Fruit fly (Drosophila melanogaster) whole organism, embryonic: Measurements from ENCODE around the gene Ir31a.

Experiments
- ATbp ChIP-seq: fragments of 200-800 bp; sonication (Bioruptor generic); optimal IDR thresholded peaks from 2 replicates; lab custom pipeline; 2017; ENCODE audit warnings: missing biosample characterization, mild to moderate bottlenecking, missing genetic modification characterization, missing genetic modification reagents
- Awh ChIP-seq: fragments of 200-800 bp; sonication (Bioruptor generic); IDR thresholded peaks from 2 replicates; pipeline ENCODE4, ENCODE4 v1.3.6; 2022; ENCODE audit warnings: missing biosample characterization, missing genetic modification characterization
- Blimp-1 ChIP-seq: fragments of 200-800 bp; sonication (Bioruptor generic); optimal IDR thresholded peaks from 3 replicates; lab custom pipeline; 2018; ENCODE audit warnings: missing biosample characterization, missing genetic modification characterization, mild to moderate bottlenecking, moderate library complexity, missing genetic modification reagents
- C15 ChIP-seq: fragments of 200-800 bp; sonication (Bioruptor generic); IDR thresholded peaks from 3 replicates; pipeline ENCODE4 v1.3.6; 2022; ENCODE audit warnings: missing biosample characterization, missing genetic modification characterization
- CG11504 ChIP-seq: fragments of 200-800 bp; sonication (Bioruptor generic); optimal IDR thresholded peaks from 3 replicates; lab custom pipeline; 2019; ENCODE audit warnings: missing biosample characterization, mild to moderate bottlenecking, missing genetic modification characterization, moderate library complexity
- CG12942 ChIP-seq: fragments of 200-800 bp; sonication (Bioruptor generic); optimal IDR thresholded peaks from 3 replicates; lab custom pipeline; 2016; ENCODE audit warnings: missing biosample characterization, missing genetic modification characterization
- CG14667 ChIP-seq: fragments of 200-800 bp; sonication (Bioruptor generic); IDR thresholded peaks from 2 replicates; pipeline ENCODE4 v1.3.6; 2022; ENCODE audit warnings: missing biosample characterization, missing genetic modification characterization
- CG1529 ChIP-seq: fragments of 200-800 bp; sonication (Bioruptor generic); optimal IDR thresholded peaks from 3 replicates; lab custom pipeline; 2018; ENCODE audit warnings: missing biosample characterization, missing genetic modification characterization
- CG1603 ChIP-seq: fragments of 200-800 bp; sonication (Bioruptor generic); optimal IDR thresholded peaks from 2 replicates; lab custom pipeline; 2019; ENCODE audit warnings: missing biosample characterization, mild to moderate bottlenecking, missing genetic modification characterization, moderate library complexity
- CG16815 ChIP-seq: fragments of 200-800 bp; sonication (Bioruptor generic); optimal IDR thresholded peaks from 3 replicates; lab custom pipeline; 2017; ENCODE audit warnings: missing biosample characterization, mild to moderate bottlenecking, missing genetic modification characterization
- CG17361 ChIP-seq: fragments of 200-800 bp; sonication (Bioruptor generic); IDR thresholded peaks from 3 replicates; pipeline ENCODE4 v1.3.6; 2022; ENCODE audit warnings: missing biosample characterization, missing genetic modification characterization
- CG18599 ChIP-seq: fragments of 200-800 bp; sonication (Bioruptor generic); optimal IDR thresholded peaks from 3 replicates; lab custom pipeline; 2017; ENCODE audit warnings: missing biosample characterization, missing genetic modification characterization, mild to moderate bottlenecking, moderate library complexity, missing genetic modification reagents
- CG2712 ChIP-seq: fragments of 200-800 bp; optimal IDR thresholded peaks from 3 replicates; lab custom pipeline; 2019; ENCODE audit warnings: missing biosample characterization, mild to moderate bottlenecking, missing genetic modification characterization, moderate library complexity
- CG3163 ChIP-seq: fragments of 200-800 bp; sonication (Bioruptor generic); optimal IDR thresholded peaks from 3 replicates; lab custom pipeline; 2016; ENCODE audit warnings: missing biosample characterization, missing genetic modification characterization
- CG32532 ChIP-seq: fragments of 200-800 bp; sonication (Bioruptor generic); IDR thresholded peaks from 2 replicates; pipeline ENCODE4 v1.3.6; 2022; ENCODE audit warnings: missing biosample characterization, missing genetic modification characterization
- CG3847 ChIP-seq: fragments of 200-800 bp; sonication (Bioruptor generic); IDR thresholded peaks from 2 replicates; pipeline ENCODE4 v1.3.6; 2022; ENCODE audit warnings: missing biosample characterization, missing genetic modification characterization
- CG4424 ChIP-seq: fragments of 200-800 bp; sonication (Bioruptor generic); optimal IDR thresholded peaks from 3 replicates; lab custom pipeline; 2016; ENCODE audit warnings: missing biosample characterization, missing genetic modification characterization
- CG5245 ChIP-seq: fragments of 200-800 bp; sonication (Bioruptor generic); optimal IDR thresholded peaks from 3 replicates; lab custom pipeline; 2016; ENCODE audit warnings: missing biosample characterization, missing genetic modification characterization
- CG7963 ChIP-seq: fragments of 200-800 bp; sonication (Bioruptor generic); IDR thresholded peaks from 3 replicates; pipeline ENCODE4 v1.3.6; 2022; ENCODE audit warnings: missing biosample characterization, missing genetic modification characterization; ENCODE audit not compliant: partially characterized antibody
- CG8765 ChIP-seq: fragments of 200-800 bp; sonication (Bioruptor generic); IDR thresholded peaks from 2 replicates; pipeline ENCODE4 v1.3.6; 2022; ENCODE audit warnings: missing biosample characterization, missing genetic modification characterization
- CG9797 ChIP-seq: fragments of 200-800 bp; sonication (Bioruptor generic); optimal IDR thresholded peaks from 3 replicates; lab custom pipeline; 2018; ENCODE audit warnings: missing biosample characterization, mild to moderate bottlenecking, missing genetic modification characterization
- Dad ChIP-seq: fragments of 200-800 bp; sonication (Bioruptor generic); optimal IDR thresholded peaks from 3 replicates; lab custom pipeline; 2016; ENCODE audit warnings: missing biosample characterization, missing genetic modification characterization
- Dfd ChIP-seq, 2 experiments: fragments of >200 bp; optimal IDR thresholded peaks; 2 replicates each; lab custom pipeline; 2017; ENCODE audit warnings: missing biosample characterization in 2 of 2, missing genetic modification characterization in 2 of 2
- HHEX ChIP-seq: fragments of 200-800 bp; sonication (Bioruptor generic); optimal IDR thresholded peaks from 3 replicates; lab custom pipeline; 2017; ENCODE audit warnings: missing biosample characterization, mild to moderate bottlenecking, missing genetic modification characterization, missing genetic modification reagents
- Hmr ChIP-seq: fragments of 200-800 bp; sonication (Bioruptor generic); optimal IDR thresholded peaks from 3 replicates; lab custom pipeline; 2017; ENCODE audit warnings: mild to moderate bottlenecking, missing biosample characterization, missing genetic modification reagents, missing genetic modification characterization
- Hmx ChIP-seq: fragments of 200-800 bp; sonication (Bioruptor generic); optimal IDR thresholded peaks from 2 replicates; lab custom pipeline; 2016; ENCODE audit warnings: missing biosample characterization, missing genetic modification characterization
- MESR4 ChIP-seq: fragments of 200-800 bp; sonication (Bioruptor generic); optimal IDR thresholded peaks from 2 replicates; lab custom pipeline; 2018; ENCODE audit warnings: missing biosample characterization, mild to moderate bottlenecking, missing genetic modification characterization, moderate library complexity
- Neu2 ChIP-seq: fragments of 200-800 bp; sonication (Bioruptor generic); optimal IDR thresholded peaks from 3 replicates; lab custom pipeline; 2016; ENCODE audit warnings: missing biosample characterization, missing genetic modification characterization, borderline replicate concordance
- Nf-YC ChIP-seq: fragments of 200-800 bp; optimal IDR thresholded peaks from 3 replicates; lab custom pipeline; 2019; ENCODE audit warnings: missing biosample characterization, mild to moderate bottlenecking, missing genetic modification characterization, moderate library complexity
- Rfx ChIP-seq: fragments of 200-800 bp; sonication (Bioruptor generic); IDR thresholded peaks from 2 replicates; pipeline ENCODE4 v1.3.6; 2022; ENCODE audit warnings: missing biosample characterization, missing genetic modification characterization
- Spps ChIP-seq: fragments of 200-800 bp; sonication (Bioruptor generic); optimal IDR thresholded peaks from 2 replicates; lab custom pipeline; 2018; ENCODE audit warnings: missing biosample characterization, mild to moderate bottlenecking, missing genetic modification characterization
- Sry-β ChIP-seq: fragments of 200-800 bp; sonication (Bioruptor generic); optimal IDR thresholded peaks from 2 replicates; lab custom pipeline; 2018; ENCODE audit warnings: missing biosample characterization, mild to moderate bottlenecking, missing genetic modification characterization, moderate library complexity
- Ssrp ChIP-seq: fragments of 200-800 bp; sonication (Bioruptor generic); optimal IDR thresholded peaks from 2 replicates; lab custom pipeline; 2018; ENCODE audit warnings: missing biosample characterization, mild to moderate bottlenecking, missing genetic modification characterization, moderate library complexity
- Taf1 ChIP-seq: fragments of 200-800 bp; sonication (Bioruptor generic); IDR thresholded peaks from 2 replicates; pipeline ENCODE4 v1.3.6; 2022; ENCODE audit warnings: missing biosample characterization, missing genetic modification characterization
- bigmax ChIP-seq: fragments of 200-800 bp; sonication (Bioruptor generic); optimal IDR thresholded peaks from 2 replicates; lab custom pipeline; 2018; ENCODE audit warnings: missing biosample characterization, mild to moderate bottlenecking, missing genetic modification characterization
- caup ChIP-seq: fragments of 200-800 bp; sonication (Bioruptor generic); optimal IDR thresholded peaks from 3 replicates; lab custom pipeline; 2017; ENCODE audit warnings: missing biosample characterization, mild to moderate bottlenecking, missing genetic modification characterization, moderate library complexity; ENCODE audit not compliant: severe bottlenecking
- cwo ChIP-seq: fragments of 200-800 bp; sonication (Bioruptor generic); optimal IDR thresholded peaks from 3 replicates; lab custom pipeline; 2017; ENCODE audit warnings: missing biosample characterization, missing genetic modification characterization, mild to moderate bottlenecking, moderate library complexity, missing genetic modification reagents
- fd96Cb ChIP-seq: fragments of 200-800 bp; sonication (Bioruptor generic); optimal IDR thresholded peaks from 2 replicates; lab custom pipeline; 2018; ENCODE audit warnings: missing biosample characterization, mild to moderate bottlenecking, missing genetic modification characterization, moderate library complexity
- gsb-n ChIP-seq: fragments of 200-800 bp; sonication (Bioruptor generic); optimal IDR thresholded peaks from 3 replicates; lab custom pipeline; 2018; ENCODE audit warnings: missing biosample characterization, mild to moderate bottlenecking, missing genetic modification characterization
- jumu ChIP-seq: fragments of 200-800 bp; sonication (Bioruptor generic); optimal IDR thresholded peaks from 3 replicates; lab custom pipeline; 2016; ENCODE audit warnings: missing biosample characterization, missing genetic modification characterization
- kay ChIP-seq: fragments of 200-800 bp; sonication (Bioruptor generic); optimal IDR thresholded peaks from 2 replicates; lab custom pipeline; 2016; ENCODE audit warnings: missing biosample characterization, missing genetic modification characterization
- ken ChIP-seq: fragments of 200-800 bp; sonication (Bioruptor generic); IDR thresholded peaks from 3 replicates; pipeline ENCODE4 v1.3.6; 2022; ENCODE audit warnings: missing biosample characterization, missing genetic modification characterization
- lola ChIP-seq, 3 experiments: fragments of >200 bp in 2 of 3; fragments of 200-800 bp in 1 of 3; sonication (Bioruptor generic) in 1 of 3; optimal IDR thresholded peaks; 2 replicates each; lab custom pipeline; 2017 to 2019; ENCODE audit warnings: missing biosample characterization in 3 of 3, missing genetic modification characterization in 3 of 3, mild to moderate bottlenecking in 1 of 3, moderate library complexity in 1 of 3
- phol ChIP-seq: fragments of 200-800 bp; sonication (Bioruptor generic); optimal IDR thresholded peaks from 3 replicates; lab custom pipeline; 2018; ENCODE audit warnings: missing biosample characterization, mild to moderate bottlenecking, missing genetic modification characterization, moderate library complexity
- pnt ChIP-seq: fragments of 200-800 bp; sonication (Bioruptor generic); optimal IDR thresholded peaks from 3 replicates; lab custom pipeline; 2016; ENCODE audit warnings: missing biosample characterization, missing genetic modification characterization
- pros ChIP-seq: fragments of 200-800 bp; sonication (Bioruptor generic); optimal IDR thresholded peaks from 3 replicates; lab custom pipeline; 2019; ENCODE audit warnings: missing biosample characterization, mild to moderate bottlenecking, missing genetic modification characterization, moderate library complexity
- unpg ChIP-seq: fragments of 200-800 bp; sonication (Bioruptor generic); optimal IDR thresholded peaks from 3 replicates; lab custom pipeline; 2018; ENCODE audit warnings: missing biosample characterization, mild to moderate bottlenecking, missing genetic modification characterization, moderate library complexity
- vvl ChIP-seq: fragments of 200-800 bp; sonication (Bioruptor generic); IDR thresholded peaks from 2 replicates; pipeline ENCODE4 v1.3.6; 2022; ENCODE audit warnings: missing biosample characterization, missing genetic modification characterization
- z ChIP-seq: fragments of 200-800 bp; sonication (Bioruptor generic); IDR thresholded peaks from 3 replicates; pipeline ENCODE4 v1.3.6; 2022; ENCODE audit warnings: missing biosample characterization, missing genetic modification characterization

The Ir31a gene

DNA sequence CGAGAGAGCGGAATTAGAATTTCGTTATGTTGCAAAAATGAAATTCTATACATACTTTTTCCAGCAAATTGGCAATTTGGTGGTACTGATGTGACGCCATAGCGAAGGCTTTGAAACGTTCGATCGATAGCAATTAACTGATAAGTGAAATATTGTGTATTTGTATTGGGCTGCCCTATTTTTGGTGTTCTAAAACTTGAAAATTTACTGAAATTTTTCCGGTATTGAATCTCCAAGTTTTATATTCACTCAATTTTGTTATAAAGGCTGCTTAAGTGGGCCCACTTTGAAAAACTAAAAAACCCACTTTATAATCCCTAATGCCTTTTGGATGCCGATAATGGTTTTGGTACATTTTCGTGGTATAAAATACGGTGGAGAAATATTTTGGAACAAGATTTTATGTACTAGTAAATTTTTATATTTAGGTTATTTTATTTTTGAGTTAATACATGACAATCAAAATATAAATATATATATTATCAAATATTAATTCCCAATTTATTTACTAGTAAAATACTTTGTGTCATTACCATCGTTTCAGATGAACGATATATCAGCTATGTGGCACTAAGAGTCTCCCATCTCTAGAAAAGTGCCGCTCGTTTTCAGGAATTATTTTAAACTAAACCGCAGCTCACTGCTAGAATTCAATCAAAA lies 42.8 kb upstream of the Ir31a start, which contains the start of the genes Cand1 and pim (continued):
- TF ChIP-seq jumu (GFP tag; lab: Kevin White, UChicago) (no peak), MESR4 (GFP tag; lab: Kevin White, UChicago) (peak; percentile 57), HHEX (GFP tag; lab: Kevin White, UChicago) (no peak), fd96Cb (tag; lab: Kevin White, UChicago) (no peak), ken (GFP tag; lab: Robert Waterston, UW) (no peak), Spps (tag; lab: Kevin White, UChicago) (no peak), Blimp-1 (no peak), z (no peak), unpg (no peak), CG9797 (GFP tag; lab: Kevin White, UChicago) (peak; percentile 59), Hmx (GFP tag; lab: Kevin White, UChicago) (no peak), CG4424 (GFP tag; lab: Kevin White, UChicago) (no peak), Taf1 (GFP tag; lab: Robert Waterston, UW) (no peak), CG3163 (GFP tag; lab: Kevin White, UChicago) (no peak), Awh (no peak), CG16815 (GFP tag; lab: Kevin White, UChicago) (no peak), CG1529 (GFP tag; lab: Kevin White, UChicago) (no peak), CG18599 (GFP tag; lab: Kevin White, UChicago) (no peak), Dfd (GFP tag; optimal IDR thresholded peaks at IDR 0.05; lab: Kevin White, UChicago) (no peak), pnt (GFP tag; lab: Kevin White, UChicago) (no peak), C15 (GFP tag; lab: Robert Waterston, UW) (no peak), gsb-n (tag; lab: Kevin White, UChicago) (no peak), Hmr (GFP tag; lab: Kevin White, UChicago) (no peak), CG14667 (GFP tag; lab: Robert Waterston, UW) (no peak), Dad (GFP tag; lab: Kevin White, UChicago) (no peak), kay (no peak), CG12942 (no peak), bigmax (no peak), caup (GFP tag; lab: Kevin White, UChicago) (no peak), Ssrp (tag; lab: Kevin White, UChicago) (no peak), CG17361 (GFP tag; lab: Robert Waterston, UW) (peak; percentile 48; the same call in 1 of the 3 replicates), phol (tag; lab: Kevin White, UChicago) (peak; percentile 57), CG3847 (no peak), CG7963 (GFP tag; lab: Robert Waterston, UW) (peak; percentile 36; the same call in 1 of the 3 replicates), Sry-β (GFP tag; lab: Kevin White, UChicago) (no peak), CG1603 (tag; lab: Kevin White, UChicago) (peak; percentile 91), vvl (GFP tag; lab: Robert Waterston, UW) (no peak), CG8765 (no peak), CG5245 (GFP tag; lab: Kevin White, UChicago) (no peak), pros (GFP tag; lab: Kevin White, UChicago) (no peak), CG32532 (GFP tag; lab: Robert Waterston, UW) (no peak), Neu2 (no peak), lola (GFP tag; optimal IDR thresholded peaks at IDR 0.05; lab: Kevin White, UChicago) (peak in 1 of 3 experiments; percentile 19), cwo (GFP tag; lab: Kevin White, UChicago) (no peak), CG11504 (tag; lab: Kevin White, UChicago) (no peak), Nf-YC (tag; lab: Kevin White, UChicago) (peak; percentile 65), ATbp (no peak), Rfx (GFP tag; lab: Robert Waterston, UW) (peak; percentile 35; the same call in 1 of the 2 replicates), CG2712 (peak; percentile 63)
